Fruit fly (Drosophila melanogaster) whole organism, adult: ENCODE data around the gene RecQ5.
A peak's percentile ranks its signal among the peaks of the same experiment; 100 is the strongest.

Experiments used
- CG11617 ChIP-seq: fragments of 200-800 bp; sonication (Bioruptor generic); optimal IDR thresholded peaks from 2 replicates; lab custom pipeline; 2017; ENCODE audit warnings: mild to moderate bottlenecking, missing biosample characterization, missing genetic modification reagents, missing genetic modification characterization
- CG12768 ChIP-seq: fragments of 200-800 bp; sonication (Bioruptor generic); optimal IDR thresholded peaks from 2 replicates; lab custom pipeline; 2017; ENCODE audit warnings: missing biosample characterization, missing genetic modification characterization, mild to moderate bottlenecking, moderate library complexity, missing genetic modification reagents
- CG14711 ChIP-seq: fragments of 200-800 bp; sonication (Bioruptor generic); optimal IDR thresholded peaks from 2 replicates; lab custom pipeline; 2018; ENCODE audit warnings: missing biosample characterization, mild to moderate bottlenecking, missing genetic modification characterization, moderate library complexity
- CG1620 ChIP-seq: fragments of 200-800 bp; sonication (Bioruptor generic); optimal IDR thresholded peaks from 2 replicates; lab custom pipeline; 2016; ENCODE audit warnings: missing biosample characterization, missing genetic modification characterization
- CG33017 ChIP-seq: fragments of 200-800 bp; sonication (Bioruptor generic); optimal IDR thresholded peaks from 2 replicates; lab custom pipeline; 2018; ENCODE audit warnings: missing biosample characterization, mild to moderate bottlenecking, missing genetic modification characterization, moderate library complexity
- CG5204 ChIP-seq: fragments of 200-800 bp; sonication (Bioruptor generic); optimal IDR thresholded peaks from 2 replicates; lab custom pipeline; 2016; ENCODE audit warnings: missing biosample characterization, missing genetic modification characterization
- CG7045 ChIP-seq: fragments of 200-800 bp; sonication (Bioruptor generic); optimal IDR thresholded peaks from 2 replicates; lab custom pipeline; 2017; ENCODE audit warnings: missing biosample characterization, mild to moderate bottlenecking, missing genetic modification characterization
- CG7101 ChIP-seq: fragments of 200-800 bp; sonication (Bioruptor generic); optimal IDR thresholded peaks from 2 replicates; lab custom pipeline; 2018; ENCODE audit warnings: missing biosample characterization, mild to moderate bottlenecking, missing genetic modification characterization, moderate library complexity
- Clk ChIP-seq: fragments of 200-800 bp; sonication (Bioruptor generic); optimal IDR thresholded peaks from 2 replicates; lab custom pipeline; 2017; ENCODE audit warnings: missing biosample characterization, missing genetic modification characterization
- Crg-1 ChIP-seq: fragments of 200-800 bp; sonication (Bioruptor generic); optimal IDR thresholded peaks from 2 replicates; lab custom pipeline; 2016; ENCODE audit warnings: missing biosample characterization, missing genetic modification characterization
- Hr96 ChIP-seq: fragments of 200-800 bp; sonication (Bioruptor generic); optimal IDR thresholded peaks from 2 replicates; lab custom pipeline; 2016; ENCODE audit warnings: missing biosample characterization, missing genetic modification characterization
- Mnt ChIP-seq: fragments of 200-800 bp; sonication (Bioruptor generic); optimal IDR thresholded peaks from 2 replicates; lab custom pipeline; 2016; ENCODE audit warnings: missing biosample characterization, mild to moderate bottlenecking, missing genetic modification characterization
- bab1 ChIP-seq: fragments of 200-800 bp; sonication (Bioruptor generic); optimal IDR thresholded peaks from 3 replicates; lab custom pipeline; 2019; ENCODE audit warnings: missing biosample characterization, mild to moderate bottlenecking, missing genetic modification characterization, moderate library complexity
- cic ChIP-seq: fragments of 200-800 bp; sonication (Bioruptor generic); optimal IDR thresholded peaks from 2 replicates; lab custom pipeline; 2017; ENCODE audit warnings: missing biosample characterization, mild to moderate bottlenecking, missing genetic modification characterization, moderate library complexity
- cnc ChIP-seq, 2 experiments: fragments of >200 bp; optimal IDR thresholded peaks; 2 replicates each; lab custom pipeline; 2017
- kay ChIP-seq: fragments of 200-800 bp; sonication (Bioruptor generic); peaks from one replicate; lab custom pipeline; 2016; ENCODE audit warnings: missing biosample characterization, missing genetic modification characterization, borderline replicate concordance
- ovo ChIP-seq: fragments of 200-800 bp; sonication (Bioruptor generic); optimal IDR thresholded peaks from 2 replicates; lab custom pipeline; 2016; ENCODE audit warnings: missing biosample characterization, missing genetic modification characterization
- pad ChIP-seq: fragments of 200-800 bp; sonication (Bioruptor generic); optimal IDR thresholded peaks from 3 replicates; lab custom pipeline; 2017; ENCODE audit warnings: missing biosample characterization, missing genetic modification characterization, mild to moderate bottlenecking, moderate library complexity, missing genetic modification reagents
- tj ChIP-seq: fragments of 200-800 bp; sonication (Bioruptor generic); optimal IDR thresholded peaks from 3 replicates; lab custom pipeline; 2017; ENCODE audit warnings: missing biosample characterization, mild to moderate bottlenecking, missing genetic modification characterization, moderate library complexity
- toe ChIP-seq: fragments of 200-800 bp; sonication (Bioruptor generic); optimal IDR thresholded peaks from 2 replicates; lab custom pipeline; 2016; ENCODE audit warnings: missing biosample characterization, missing genetic modification characterization

The RecQ5 gene

dm6 chr3L:14650348-14650747 is 18.5 kb upstream of the RecQ5 start:
- TF ChIP-seq CG14711 (tag; lab: Kevin White, UChicago) (no peak), tj (GFP tag; lab: Kevin White, UChicago) (peak; percentile 44), cnc (optimal IDR thresholded peaks at IDR 0.05; lab: Kevin White, UChicago) (no peak), CG11617 (no peak), ovo (GFP tag; lab: Kevin White, UChicago) (no peak), kay (GFP tag; lab: Kevin White, UChicago) (peak; percentile 38), cic (GFP tag; lab: Kevin White, UChicago) (peak; percentile 85), CG5204 (no peak)

- TF ChIP-seq pad (no peak), Hr96 (GFP tag; lab: Kevin White, UChicago) (no peak), tj (GFP tag; lab: Kevin White, UChicago) (no peak), kay (GFP tag; lab: Kevin White, UChicago) (no peak), Crg-1 (GFP tag; lab: Kevin White, UChicago) (no peak), CG7101 (tag; lab: Kevin White, UChicago) (no peak), CG7045 (no peak), cic (GFP tag; lab: Kevin White, UChicago) (no peak), cnc (optimal IDR thresholded peaks at IDR 0.05; lab: Kevin White, UChicago) (no peak), Clk (GFP tag; lab: Kevin White, UChicago) (no peak), CG5204 (no peak), CG14711 (tag; lab: Kevin White, UChicago) (no peak)
Observed at dm6 chr3L:14648922-14649321, 17.0 kb upstream of the RecQ5 start.

dm6 chr3L:14647210-14647869 is 15.5 kb upstream of the RecQ5 start:
- no peak for TF ChIP-seq toe (GFP tag; lab: Kevin White, UChicago)
- no peak for TF ChIP-seq Crg-1 (GFP tag; lab: Kevin White, UChicago)
- TF ChIP-seq ovo (GFP tag; lab: Kevin White, UChicago): no peak
- no peak for TF ChIP-seq cnc (optimal IDR thresholded peaks at IDR 0.05; lab: Kevin White, UChicago)
- no peak for TF ChIP-seq tj (GFP tag; lab: Kevin White, UChicago)
- no peak for TF ChIP-seq CG14711 (tag; lab: Kevin White, UChicago)
- TF ChIP-seq CG12768: no peak
- no peak for TF ChIP-seq CG33017 (tag; lab: Kevin White, UChicago)
- TF ChIP-seq CG5204: no peak
- no peak for TF ChIP-seq Mnt (GFP tag; lab: Kevin White, UChicago)
- no peak for TF ChIP-seq CG1620 (GFP tag; lab: Kevin White, UChicago)
- no peak for TF ChIP-seq CG7045
- TF ChIP-seq Clk (GFP tag; lab: Kevin White, UChicago): no peak
- no peak for TF ChIP-seq bab1 (GFP tag; lab: Kevin White, UChicago)
- no peak for TF ChIP-seq cic (GFP tag; lab: Kevin White, UChicago)
- no peak for TF ChIP-seq CG7101 (tag; lab: Kevin White, UChicago)
- no peak for TF ChIP-seq kay (GFP tag; lab: Kevin White, UChicago)
- no peak for TF ChIP-seq CG11617

- TF ChIP-seq ovo (GFP tag; lab: Kevin White, UChicago): no peak
- TF ChIP-seq CG5204: no peak
- TF ChIP-seq CG7045: no peak
- TF ChIP-seq Mnt (GFP tag; lab: Kevin White, UChicago): no peak
- TF ChIP-seq Hr96 (GFP tag; lab: Kevin White, UChicago): no peak
- TF ChIP-seq Clk (GFP tag; lab: Kevin White, UChicago): no peak
- no peak for TF ChIP-seq CG11617
Observed at dm6 chr3L:14645934-14646333, 14.1 kb upstream of the RecQ5 start.

- TF ChIP-seq Hr96 (GFP tag; lab: Kevin White, UChicago): no peak
Observed at dm6 chr3L:14645120-14645519, 13.2 kb upstream of the RecQ5 start.

- TF ChIP-seq kay (GFP tag; lab: Kevin White, UChicago): no peak
- no peak for TF ChIP-seq CG5204
Observed at dm6 chr3L:14643692-14644091, 11.8 kb upstream of the RecQ5 start.

dm6 chr3L:14642820-14643219 is 10.9 kb upstream of the RecQ5 start:
- no peak for TF ChIP-seq cnc (optimal IDR thresholded peaks at IDR 0.05; lab: Kevin White, UChicago)
- no peak for TF ChIP-seq toe (GFP tag; lab: Kevin White, UChicago)
- no peak for TF ChIP-seq Mnt (GFP tag; lab: Kevin White, UChicago)
- TF ChIP-seq Crg-1 (GFP tag; lab: Kevin White, UChicago): no peak
- no peak for TF ChIP-seq CG7101 (tag; lab: Kevin White, UChicago)
- no peak for TF ChIP-seq cic (GFP tag; lab: Kevin White, UChicago)
- no peak for TF ChIP-seq ovo (GFP tag; lab: Kevin White, UChicago)
- TF ChIP-seq CG14711 (tag; lab: Kevin White, UChicago): no peak
- TF ChIP-seq CG7045: no peak
- no peak for TF ChIP-seq pad
- TF ChIP-seq tj (GFP tag; lab: Kevin White, UChicago): no peak
